Worm (Caenorhabditis elegans) whole organism, L1 larva: Measurements from ENCODE around the gene C06B3.6.
A peak's percentile ranks its signal among the peaks of the same experiment; 100 is the strongest.

Source experiments
- C16A3.4 ChIP-seq: fragments of 150-350 bp; optimal IDR thresholded peaks from 2 replicates; lab custom pipeline; 2014; ENCODE audit warnings: missing biosample characterization, missing genetic modification characterization
- C34B4.2 ChIP-seq: sonication (generic microtip); optimal IDR thresholded peaks from 2 replicates; lab custom pipeline; 2017; ENCODE audit warnings: mild to moderate bottlenecking, missing genetic modification characterization, missing compliant biosample characterization
- F16B12.6 ChIP-seq: fragments of 150-350 bp; optimal IDR thresholded peaks from 2 replicates; lab custom pipeline; 2014; ENCODE audit warnings: missing biosample characterization, missing genetic modification characterization
- Y116A8C.19 ChIP-seq: sonication (generic microtip); optimal IDR thresholded peaks from 2 replicates; lab custom pipeline; 2016; ENCODE audit warnings: missing compliant biosample characterization, missing genetic modification characterization, borderline replicate concordance
- alr-1 ChIP-seq: fragments of 200-800 bp; sonication (Bioruptor generic); optimal IDR thresholded peaks from 2 replicates; lab custom pipeline; 2018; ENCODE audit warnings: borderline replicate concordance, mild to moderate bottlenecking, missing genetic modification characterization, missing compliant biosample characterization
- aly-2 ChIP-seq: fragments of 150-350 bp; optimal IDR thresholded peaks from 2 replicates; lab custom pipeline; 2014; ENCODE audit warnings: missing biosample characterization, missing genetic modification characterization
- ceh-82 ChIP-seq, 3 experiments: fragments of 150-350 bp in 1 of 3; sonication (generic microtip) in 2 of 3; optimal IDR thresholded peaks; 2 replicates each; lab custom pipeline; 2014 to 2017; ENCODE audit warnings: missing biosample characterization in 3 of 3, missing genetic modification characterization in 3 of 3
- ces-1 ChIP-seq: fragments of 150-350 bp; optimal IDR thresholded peaks from 2 replicates; lab custom pipeline; 2014; ENCODE audit warnings: missing biosample characterization, missing genetic modification reagents, missing genetic modification characterization
- dsc-1 ChIP-seq: sonication (generic microtip); optimal IDR thresholded peaks from 2 replicates; lab custom pipeline; 2016; ENCODE audit warnings: mild to moderate bottlenecking, missing genetic modification characterization, missing compliant biosample characterization
- efl-1 ChIP-seq, 4 experiments: fragments of 150-350 bp; optimal IDR thresholded peaks in 3 of 4; peaks in 1 of 4; 1 replicate in 1 of 4; 2 replicates in 3 of 4; lab custom pipeline; 2014; ENCODE audit warnings: missing biosample characterization in 2 of 4, missing genetic modification characterization in 2 of 4, missing genetic modification reagents in 2 of 4
- elt-3 ChIP-seq, 6 experiments: fragments of 150-350 bp in 1 of 6; sonication (generic microtip); optimal IDR thresholded peaks; 2 replicates each; lab custom pipeline; 2017 to 2018; ENCODE audit warnings: missing biosample characterization in 6 of 6, missing genetic modification characterization in 6 of 6, inconsistent platforms in 1 of 6
- fkh-4 ChIP-seq: sonication (generic microtip); optimal IDR thresholded peaks from 2 replicates; lab custom pipeline; 2016; ENCODE audit warnings: missing compliant biosample characterization, missing genetic modification characterization, borderline replicate concordance
- fos-1 ChIP-seq: fragments of 150-350 bp; optimal IDR thresholded peaks from 2 replicates; lab custom pipeline; 2014; ENCODE audit warnings: missing biosample characterization, missing genetic modification characterization
- hlh-17 ChIP-seq: fragments of 200-800 bp; sonication (Bioruptor generic); optimal IDR thresholded peaks from 2 replicates; lab custom pipeline; 2018; ENCODE audit warnings: missing genetic modification characterization, mild to moderate bottlenecking, missing compliant biosample characterization, moderate library complexity, borderline replicate concordance
- hlh-4 ChIP-seq: sonication (generic microtip); optimal IDR thresholded peaks from 2 replicates; lab custom pipeline; 2016; ENCODE audit warnings: mild to moderate bottlenecking, missing genetic modification characterization, missing compliant biosample characterization
- irx-1 ChIP-seq: sonication (generic microtip); optimal IDR thresholded peaks from 2 replicates; lab custom pipeline; 2016; ENCODE audit warnings: missing genetic modification characterization, missing compliant biosample characterization
- isw-1 ChIP-seq: fragments of 200-800 bp; sonication (Bioruptor generic); IDR thresholded peaks from 2 replicates; pipeline ENCODE4 v1.3.6; 2022; ENCODE audit warnings: missing genetic modification characterization, missing compliant biosample characterization
- jun-1 ChIP-seq: fragments of 150-350 bp; optimal IDR thresholded peaks from 2 replicates; lab custom pipeline; 2014; ENCODE audit warnings: missing biosample characterization, missing genetic modification reagents, missing genetic modification characterization
- lin-13 ChIP-seq: fragments of 150-350 bp; optimal IDR thresholded peaks from 2 replicates; lab custom pipeline; 2014; ENCODE audit warnings: missing biosample characterization, missing genetic modification reagents, missing genetic modification characterization
- lin-14 ChIP-seq: fragments of 200-800 bp; sonication (Bioruptor generic); optimal IDR thresholded peaks from 2 replicates; lab custom pipeline; 2018; ENCODE audit warnings: mild to moderate bottlenecking, missing genetic modification characterization, moderate library complexity, missing compliant biosample characterization
- lin-15B ChIP-seq: fragments of 150-350 bp; sonication (generic microtip); optimal IDR thresholded peaks from 3 replicates; lab custom pipeline; 2014; ENCODE audit warnings: missing biosample characterization, missing genetic modification characterization
- lin-39 ChIP-seq: fragments of 150-350 bp; optimal IDR thresholded peaks from 2 replicates; lab custom pipeline; 2014; ENCODE audit warnings: missing biosample characterization, missing genetic modification reagents, missing genetic modification characterization
- lir-3 ChIP-seq: sonication (generic microtip); optimal IDR thresholded peaks from 2 replicates; lab custom pipeline; 2016; ENCODE audit warnings: mild to moderate bottlenecking, missing genetic modification characterization, moderate library complexity, missing compliant biosample characterization; ENCODE audit not compliant: poor library complexity
- lsy-2 ChIP-seq, 2 experiments: fragments of 150-350 bp; optimal IDR thresholded peaks; 2 replicates each; lab custom pipeline; 2014; ENCODE audit warnings: missing biosample characterization in 2 of 2, missing genetic modification characterization in 2 of 2
- mdl-1 ChIP-seq, 2 experiments: fragments of 150-350 bp; optimal IDR thresholded peaks; 2 replicates each; lab custom pipeline; 2014 to 2017; ENCODE audit warnings: missing biosample characterization in 2 of 2, missing genetic modification characterization in 2 of 2, inconsistent platforms in 1 of 2
- mef-2 ChIP-seq: fragments of 150-350 bp; optimal IDR thresholded peaks from 2 replicates; lab custom pipeline; 2014; ENCODE audit warnings: missing biosample characterization, missing genetic modification characterization
- mep-1 ChIP-seq: fragments of 150-350 bp; optimal IDR thresholded peaks from 2 replicates; lab custom pipeline; 2014; ENCODE audit warnings: missing biosample characterization, missing genetic modification characterization
- nhr-12 ChIP-seq: sonication (generic microtip); optimal IDR thresholded peaks from 2 replicates; lab custom pipeline; 2017; ENCODE audit warnings: missing biosample characterization, missing genetic modification characterization
- nhr-19 ChIP-seq: fragments of 200-800 bp; sonication (Bioruptor generic); conservative IDR thresholded peaks from 2 replicates; pipeline ENCODE4 v1.3.6; 2022; ENCODE audit warnings: missing genetic modification characterization, missing compliant biosample characterization
- nhr-20 ChIP-seq: sonication (generic microtip); optimal IDR thresholded peaks from 2 replicates; lab custom pipeline; 2016; ENCODE audit warnings: mild to moderate bottlenecking, missing genetic modification characterization, missing compliant biosample characterization
- nhr-28 ChIP-seq: fragments of 150-350 bp; optimal IDR thresholded peaks from 2 replicates; lab custom pipeline; 2014; ENCODE audit warnings: missing biosample characterization, missing genetic modification characterization
- nhr-71 ChIP-seq: sonication (generic microtip); optimal IDR thresholded peaks from 2 replicates; lab custom pipeline; 2016; ENCODE audit warnings: mild to moderate bottlenecking, missing genetic modification characterization, moderate library complexity, missing compliant biosample characterization
- nhr-76 ChIP-seq: sonication (generic microtip); optimal IDR thresholded peaks from 2 replicates; lab custom pipeline; 2017; ENCODE audit warnings: missing biosample characterization, missing genetic modification characterization
- nhr-77 ChIP-seq: fragments of 150-350 bp; optimal IDR thresholded peaks from 2 replicates; lab custom pipeline; 2014; ENCODE audit warnings: missing biosample characterization, missing genetic modification characterization
- nhr-85 ChIP-seq: sonication (generic microtip); peaks from one replicate; lab custom pipeline; 2016; ENCODE audit warnings: missing genetic modification characterization, inconsistent platforms, missing compliant biosample characterization
- nhr-90 ChIP-seq: sonication (generic microtip); optimal IDR thresholded peaks from 2 replicates; lab custom pipeline; 2016; ENCODE audit warnings: mild to moderate bottlenecking, missing genetic modification characterization, missing compliant biosample characterization; ENCODE audit not compliant: poor library complexity
- pag-3 ChIP-seq: sonication (generic microtip); optimal IDR thresholded peaks from 2 replicates; lab custom pipeline; 2017; ENCODE audit warnings: missing genetic modification characterization, mild to moderate bottlenecking, missing compliant biosample characterization, antibody characterized with exemption, borderline replicate concordance; ENCODE audit not compliant: insufficient read depth
- pax-3 ChIP-seq: fragments of 200-800 bp; sonication (Bioruptor generic); optimal IDR thresholded peaks from 2 replicates; lab custom pipeline; 2018; ENCODE audit warnings: mild to moderate bottlenecking, missing genetic modification characterization, moderate library complexity, missing compliant biosample characterization
- pqm-1 ChIP-seq: sonication (generic microtip); optimal IDR thresholded peaks from 3 replicates; lab custom pipeline; 2017; ENCODE audit warnings: missing biosample characterization, missing genetic modification characterization
- rnt-1 ChIP-seq: sonication (generic microtip); optimal IDR thresholded peaks from 2 replicates; lab custom pipeline; 2016; ENCODE audit warnings: mild to moderate bottlenecking, missing genetic modification characterization, moderate library complexity, missing compliant biosample characterization
- skn-1 ChIP-seq: fragments of 150-350 bp; optimal IDR thresholded peaks from 2 replicates; lab custom pipeline; 2014; ENCODE audit warnings: missing biosample characterization, missing genetic modification characterization
- snpc-4 ChIP-seq: fragments of 150-350 bp; optimal IDR thresholded peaks from 2 replicates; lab custom pipeline; 2014; ENCODE audit warnings: missing biosample characterization, missing genetic modification characterization
- snu-23 ChIP-seq: sonication (generic microtip); optimal IDR thresholded peaks from 2 replicates; lab custom pipeline; 2016; ENCODE audit warnings: missing genetic modification characterization, missing compliant biosample characterization
- sox-4 ChIP-seq: sonication (generic microtip); optimal IDR thresholded peaks from 2 replicates; lab custom pipeline; 2016; ENCODE audit warnings: missing genetic modification characterization, missing compliant biosample characterization
- sup-37 ChIP-seq: fragments of 200-800 bp; sonication (Bioruptor generic); optimal IDR thresholded peaks from 2 replicates; lab custom pipeline; 2018; ENCODE audit warnings: mild to moderate bottlenecking, missing genetic modification characterization, missing compliant biosample characterization
- swsn-7 ChIP-seq: sonication (generic microtip); optimal IDR thresholded peaks from 2 replicates; lab custom pipeline; 2016; ENCODE audit warnings: missing genetic modification characterization, missing compliant biosample characterization
- tbx-2 ChIP-seq: sonication (generic microtip); optimal IDR thresholded peaks from 2 replicates; lab custom pipeline; 2016; ENCODE audit warnings: missing genetic modification characterization, missing compliant biosample characterization
- tlp-1 ChIP-seq: fragments of 150-350 bp; optimal IDR thresholded peaks from 2 replicates; lab custom pipeline; 2014; ENCODE audit warnings: missing biosample characterization, missing genetic modification characterization
- vab-15 ChIP-seq: sonication (generic microtip); optimal IDR thresholded peaks from 2 replicates; lab custom pipeline; 2017; ENCODE audit warnings: missing genotype, mild to moderate bottlenecking, missing genetic modification characterization, missing compliant biosample characterization
- zag-1 ChIP-seq: fragments of 150-350 bp; optimal IDR thresholded peaks from 2 replicates; lab custom pipeline; 2014; ENCODE audit warnings: missing biosample characterization, missing genetic modification characterization
- zip-4 ChIP-seq: fragments of 200-800 bp; sonication (Bioruptor generic); optimal IDR thresholded peaks from 2 replicates; lab custom pipeline; 2018; ENCODE audit warnings: mild to moderate bottlenecking, missing genetic modification characterization, moderate library complexity, missing compliant biosample characterization
- ztf-11 ChIP-seq, 2 experiments: sonication (generic microtip); optimal IDR thresholded peaks; 2 replicates each; lab custom pipeline; 2016 to 2017; ENCODE audit warnings: missing genetic modification characterization in 2 of 2, missing biosample characterization in 1 of 2, missing compliant biosample characterization in 1 of 2

The C06B3.6 gene

ce11 chrV:13909400-13909799 lies 633 bp upstream of the C06B3.6 start, which contains the start of gene C06B3.7:
Gene C06B3.7, plus strand, starts transcription at chrV:13909686.
- TF ChIP-seq snpc-4 (tag; lab: Kevin White, UChicago) (peak; percentile 44), lin-39 (peak; percentile 34), C16A3.4 (tag; lab: Kevin White, UChicago) (peak; percentile 90), mef-2 (tag; lab: Kevin White, UChicago) (peak; percentile 64), Y116A8C.19 (tag; lab: Kevin White, UChicago) (no peak), ceh-82 (tag; optimal IDR thresholded peaks at IDR 0.05; lab: Kevin White, UChicago) (peak in 2 of 3 experiments; percentile 40 to 52), nhr-19 (GFP tag; lab: Robert Waterston, UW) (peak; percentile 96), mep-1 (tag; lab: Kevin White, UChicago) (peak; percentile 88), efl-1 (optimal IDR thresholded peaks at IDR 0.05; lab: Kevin White, UChicago) (peak; percentile 36 to 54), efl-1 (GFP tag; optimal IDR thresholded peaks at IDR 0.05 in 1 of 2; lab: Kevin White, UChicago) (peak; percentile 26 to 87), elt-3 (tag; optimal IDR thresholded peaks at IDR 0.05; lab: Kevin White, UChicago) (peak in 4 of 6 experiments; percentile 16 to 97 (median 50)), lin-15B (tag; lab: Kevin White, UChicago) (no peak), pqm-1 (tag; lab: Kevin White, UChicago) (peak; percentile 46), jun-1 (tag; lab: Kevin White, UChicago) (peak; percentile 73), aly-2 (tag; lab: Kevin White, UChicago) (no peak), zip-4 (GFP tag; lab: Kevin White, UChicago) (peak; percentile 98), nhr-76 (tag; lab: Kevin White, UChicago) (no peak), swsn-7 (tag; lab: Kevin White, UChicago) (peak; percentile 66), pax-3 (tag; lab: Kevin White, UChicago) (peak; percentile 82), dsc-1 (tag; lab: Kevin White, UChicago) (peak; percentile 84), lin-13 (GFP tag; lab: Kevin White, UChicago) (peak; percentile 78), F16B12.6 (tag; lab: Kevin White, UChicago) (no peak), nhr-77 (tag; lab: Kevin White, UChicago) (no peak), fkh-4 (no peak), mdl-1 (tag; optimal IDR thresholded peaks at IDR 0.05; lab: Kevin White, UChicago) (peak in 1 of 2 experiments; percentile 94), isw-1 (GFP tag; lab: Robert Waterston, UW) (peak; percentile 16; the same call in 1 of the 2 replicates), lin-14 (GFP tag; lab: Kevin White, UChicago) (peak; percentile 95), nhr-28 (tag; lab: Kevin White, UChicago) (no peak), zag-1 (tag; lab: Kevin White, UChicago) (no peak), tlp-1 (no peak), nhr-90 (tag; lab: Kevin White, UChicago) (peak; percentile 83), pag-3 (tag; lab: Kevin White, UChicago) (no peak), snu-23 (GFP tag; lab: Kevin White, UChicago) (peak; percentile 90), C34B4.2 (tag; lab: Kevin White, UChicago) (no peak), skn-1 (tag; lab: Kevin White, UChicago) (peak; percentile 84), vab-15 (peak; percentile 100), hlh-4 (tag; lab: Kevin White, UChicago) (no peak), lsy-2 (tag; optimal IDR thresholded peaks at IDR 0.05; lab: Kevin White, UChicago) (peak; percentile 74 to 85), alr-1 (tag; lab: Kevin White, UChicago) (no peak), ces-1 (no peak), ztf-11 (tag; optimal IDR thresholded peaks at IDR 0.05; lab: Kevin White, UChicago) (no peak), sup-37 (GFP tag; lab: Kevin White, UChicago) (no peak), rnt-1 (tag; lab: Kevin White, UChicago) (peak; percentile 85), nhr-12 (tag; lab: Kevin White, UChicago) (no peak), nhr-85 (tag; lab: Kevin White, UChicago) (peak; percentile 97), tbx-2 (tag; lab: Kevin White, UChicago) (peak; percentile 75), sox-4 (tag; lab: Kevin White, UChicago) (peak; percentile 61), irx-1 (tag; lab: Kevin White, UChicago) (peak; percentile 63), fos-1 (tag; lab: Kevin White, UChicago) (peak; percentile 62), hlh-17 (GFP tag; lab: Kevin White, UChicago) (no peak), nhr-71 (peak; percentile 97), nhr-20 (peak; percentile 94), lir-3 (peak; percentile 59)
